Fruit fly (Drosophila melanogaster) whole organism, pupa: Measurements from ENCODE around the gene Rga.

Experiments used
- CG10348 ChIP-seq: fragments of 200-800 bp; sonication (Bioruptor generic); IDR thresholded peaks from 2 replicates; pipeline ENCODE4 v1.3.6; 2022; ENCODE audit warnings: missing biosample characterization, missing genetic modification characterization
- CG13204 ChIP-seq: fragments of 200-800 bp; sonication (Bioruptor generic); optimal IDR thresholded peaks from 2 replicates; lab custom pipeline; 2018; ENCODE audit warnings: missing biosample characterization, mild to moderate bottlenecking, missing genetic modification characterization, moderate library complexity
- CG17806 ChIP-seq: fragments of 200-800 bp; sonication (Bioruptor generic); optimal IDR thresholded peaks from 2 replicates; lab custom pipeline; 2018; ENCODE audit warnings: missing biosample characterization, mild to moderate bottlenecking, missing genetic modification characterization, moderate library complexity
- CG32121 ChIP-seq: fragments of 200-800 bp; sonication (Bioruptor generic); IDR thresholded peaks from 2 replicates; pipeline ENCODE4 v1.3.6; 2022; ENCODE audit warnings: missing biosample characterization, missing genetic modification characterization
- CG34367 ChIP-seq: fragments of 200-800 bp; sonication (Bioruptor generic); optimal IDR thresholded peaks from 2 replicates; lab custom pipeline; 2018; ENCODE audit warnings: missing biosample characterization, mild to moderate bottlenecking, missing genetic modification characterization
- CG8159 ChIP-seq: fragments of 200-800 bp; sonication (Bioruptor generic); optimal IDR thresholded peaks from 3 replicates; lab custom pipeline; 2018; ENCODE audit warnings: missing biosample characterization, mild to moderate bottlenecking, missing genetic modification characterization, moderate library complexity
- CG8301 ChIP-seq: fragments of 200-800 bp; sonication (Bioruptor generic); optimal IDR thresholded peaks from 2 replicates; lab custom pipeline; 2018; ENCODE audit warnings: missing biosample characterization, mild to moderate bottlenecking, missing genetic modification characterization
- EcR ChIP-seq: fragments of 200-800 bp; sonication (Bioruptor generic); optimal IDR thresholded peaks from 3 replicates; lab custom pipeline; 2019; ENCODE audit warnings: missing biosample characterization, missing genetic modification characterization, mild to moderate bottlenecking, moderate library complexity, missing genetic modification reagents
- Ets98B ChIP-seq: fragments of 200-800 bp; sonication (Bioruptor generic); IDR thresholded peaks from 2 replicates; pipeline ENCODE4 v1.3.6; 2022; ENCODE audit warnings: missing biosample characterization, missing genetic modification characterization
- fd96Ca ChIP-seq: fragments of 200-800 bp; sonication (Bioruptor generic); IDR thresholded peaks from 3 replicates; pipeline ENCODE4 v1.3.6; 2022; ENCODE audit warnings: missing biosample characterization, missing genetic modification characterization
- rn ChIP-seq: fragments of 200-800 bp; sonication (Bioruptor generic); IDR thresholded peaks from 2 replicates; pipeline ENCODE4 v1.3.6; 2022; ENCODE audit warnings: missing biosample characterization, missing genetic modification characterization

dm6 chr3R:5620387-5620956, 7.6 kb upstream of the Rga start:
- TF ChIP-seq CG34367 (tag; lab: Kevin White, UChicago) (peak; percentile 30), rn (GFP tag; lab: Robert Waterston, UW) (peak; percentile 51), fd96Ca (peak; percentile 64; the same call in 1 of the 3 replicates), CG32121 (GFP tag; lab: Robert Waterston, UW) (peak; percentile 33; the same call in 1 of the 2 replicates), CG8159 (peak; percentile 70), CG10348 (no peak), CG13204 (GFP tag; lab: Kevin White, UChicago) (no peak), EcR (GFP tag; lab: Kevin White, UChicago) (no peak), Ets98B (GFP tag; lab: Robert Waterston, UW) (no peak; the same call in 1 of the 2 replicates), CG17806 (tag; lab: Kevin White, UChicago) (peak; percentile 45), CG8301 (tag; lab: Kevin White, UChicago) (peak; percentile 58)
